Worm (Caenorhabditis elegans) whole organism, L1 larva: ENCODE data around the gene vab-19.

Source experiments
- C16A3.4 ChIP-seq: fragments of 150-350 bp; optimal IDR thresholded peaks from 2 replicates; lab custom pipeline; 2014; ENCODE audit warnings: missing biosample characterization, missing genetic modification characterization
- aly-2 ChIP-seq: fragments of 150-350 bp; optimal IDR thresholded peaks from 2 replicates; lab custom pipeline; 2014; ENCODE audit warnings: missing biosample characterization, missing genetic modification characterization
- blmp-1 ChIP-seq: fragments of 150-350 bp; optimal IDR thresholded peaks from 2 replicates; lab custom pipeline; 2014; ENCODE audit warnings: missing biosample characterization, missing genetic modification characterization
- elt-3 ChIP-seq, 6 experiments: fragments of 150-350 bp in 1 of 6; sonication (generic microtip); optimal IDR thresholded peaks; 2 replicates each; lab custom pipeline; 2017 to 2018; ENCODE audit warnings: missing biosample characterization in 6 of 6, missing genetic modification characterization in 6 of 6, inconsistent platforms in 1 of 6
- fkh-10 ChIP-seq: sonication (generic microtip); optimal IDR thresholded peaks from 2 replicates; lab custom pipeline; 2017; ENCODE audit warnings: missing biosample characterization, missing genetic modification reagents, missing genetic modification characterization
- fkh-8 ChIP-seq: sonication (generic microtip); optimal IDR thresholded peaks from 2 replicates; lab custom pipeline; 2016; ENCODE audit warnings: mild to moderate bottlenecking, missing genetic modification characterization, missing compliant biosample characterization
- hlh-17 ChIP-seq: fragments of 200-800 bp; sonication (Bioruptor generic); optimal IDR thresholded peaks from 2 replicates; lab custom pipeline; 2018; ENCODE audit warnings: missing genetic modification characterization, mild to moderate bottlenecking, missing compliant biosample characterization, moderate library complexity, borderline replicate concordance
- nhr-19 ChIP-seq: fragments of 200-800 bp; sonication (Bioruptor generic); conservative IDR thresholded peaks from 2 replicates; pipeline ENCODE4 v1.3.6; 2022; ENCODE audit warnings: missing genetic modification characterization, missing compliant biosample characterization
- nhr-84 ChIP-seq: sonication (generic microtip); optimal IDR thresholded peaks from 2 replicates; lab custom pipeline; 2017; ENCODE audit warnings: missing biosample characterization, missing genetic modification characterization
- pqm-1 ChIP-seq: sonication (generic microtip); optimal IDR thresholded peaks from 3 replicates; lab custom pipeline; 2017; ENCODE audit warnings: missing biosample characterization, missing genetic modification characterization
- sptf-1 ChIP-seq: fragments of 150-350 bp; optimal IDR thresholded peaks from 2 replicates; lab custom pipeline; 2014; ENCODE audit warnings: missing biosample characterization, missing genetic modification characterization
- sup-37 ChIP-seq: fragments of 200-800 bp; sonication (Bioruptor generic); optimal IDR thresholded peaks from 2 replicates; lab custom pipeline; 2018; ENCODE audit warnings: mild to moderate bottlenecking, missing genetic modification characterization, missing compliant biosample characterization
- tbx-2 ChIP-seq: sonication (generic microtip); optimal IDR thresholded peaks from 2 replicates; lab custom pipeline; 2016; ENCODE audit warnings: missing genetic modification characterization, missing compliant biosample characterization
- zip-4 ChIP-seq: fragments of 200-800 bp; sonication (Bioruptor generic); optimal IDR thresholded peaks from 2 replicates; lab custom pipeline; 2018; ENCODE audit warnings: mild to moderate bottlenecking, missing genetic modification characterization, moderate library complexity, missing compliant biosample characterization

ce11 chrII:2435566-2435965 lies 7.5 kb upstream of the vab-19 start:
- TF ChIP-seq elt-3 (tag; optimal IDR thresholded peaks at IDR 0.05; lab: Kevin White, UChicago) (peak in 2 of 6 experiments; percentile 21 to 29), tbx-2 (no peak), nhr-19 (GFP tag; lab: Robert Waterston, UW) (no peak), aly-2 (tag; lab: Kevin White, UChicago) (no peak), nhr-84 (tag; lab: Kevin White, UChicago) (no peak), C16A3.4 (tag; lab: Kevin White, UChicago) (no peak), sptf-1 (tag; lab: Kevin White, UChicago) (no peak), sup-37 (no peak), pqm-1 (no peak), fkh-10 (no peak), zip-4 (no peak), hlh-17 (GFP tag; lab: Kevin White, UChicago) (no peak), fkh-8 (tag; lab: Kevin White, UChicago) (no peak), blmp-1 (peak; percentile 97)
